Worm (Caenorhabditis elegans) whole organism, late embryonic: ENCODE results near the gene fat-2.

Experiments used
- C08G9.2 ChIP-seq: sonication (generic microtip); optimal IDR thresholded peaks from 2 replicates; lab custom pipeline; 2016; ENCODE audit warnings: mild to moderate bottlenecking, missing genetic modification characterization, moderate library complexity, missing compliant biosample characterization
- K02D7.2 ChIP-seq: sonication (generic microtip); optimal IDR thresholded peaks from 2 replicates; lab custom pipeline; 2017; ENCODE audit warnings: mild to moderate bottlenecking, missing genetic modification characterization, missing compliant biosample characterization
- T23F11.4 ChIP-seq: fragments of 200-800 bp; sonication (Bioruptor generic); optimal IDR thresholded peaks from 2 replicates; lab custom pipeline; 2018; ENCODE audit warnings: mild to moderate bottlenecking, missing genetic modification characterization, missing compliant biosample characterization
- ceh-22 ChIP-seq: sonication (generic microtip); optimal IDR thresholded peaks from 2 replicates; lab custom pipeline; 2017; ENCODE audit warnings: missing biosample characterization, missing genetic modification characterization
- dmd-4 ChIP-seq: sonication (generic microtip); optimal IDR thresholded peaks from 2 replicates; lab custom pipeline; 2016; ENCODE audit warnings: borderline replicate concordance, missing genetic modification characterization, missing compliant biosample characterization
- elt-2 ChIP-seq: sonication (generic microtip); optimal IDR thresholded peaks from 2 replicates; lab custom pipeline; 2016; ENCODE audit warnings: missing genetic modification reagents, missing genetic modification characterization, missing compliant biosample characterization
- hlh-30 ChIP-seq: sonication (generic microtip); optimal IDR thresholded peaks from 2 replicates; lab custom pipeline; 2017; ENCODE audit warnings: antibody characterized with exemption, missing genetic modification characterization, missing compliant biosample characterization; ENCODE audit not compliant: insufficient read depth
- npax-4 ChIP-seq: sonication (generic microtip); optimal IDR thresholded peaks from 2 replicates; lab custom pipeline; 2016; ENCODE audit warnings: missing genetic modification characterization, missing compliant biosample characterization
- sdc-2 ChIP-seq: sonication (generic microtip); optimal IDR thresholded peaks from 2 replicates; lab custom pipeline; 2016; ENCODE audit warnings: missing genotype, missing genetic modification characterization, missing compliant biosample characterization
- unc-55 ChIP-seq: sonication (generic microtip); optimal IDR thresholded peaks from 2 replicates; lab custom pipeline; 2017; ENCODE audit warnings: missing biosample characterization, missing genetic modification reagents, missing genetic modification characterization
- unc-86 ChIP-seq: sonication (generic microtip); optimal IDR thresholded peaks from 2 replicates; lab custom pipeline; 2016; ENCODE audit warnings: missing genetic modification characterization, missing compliant biosample characterization

DNA sequence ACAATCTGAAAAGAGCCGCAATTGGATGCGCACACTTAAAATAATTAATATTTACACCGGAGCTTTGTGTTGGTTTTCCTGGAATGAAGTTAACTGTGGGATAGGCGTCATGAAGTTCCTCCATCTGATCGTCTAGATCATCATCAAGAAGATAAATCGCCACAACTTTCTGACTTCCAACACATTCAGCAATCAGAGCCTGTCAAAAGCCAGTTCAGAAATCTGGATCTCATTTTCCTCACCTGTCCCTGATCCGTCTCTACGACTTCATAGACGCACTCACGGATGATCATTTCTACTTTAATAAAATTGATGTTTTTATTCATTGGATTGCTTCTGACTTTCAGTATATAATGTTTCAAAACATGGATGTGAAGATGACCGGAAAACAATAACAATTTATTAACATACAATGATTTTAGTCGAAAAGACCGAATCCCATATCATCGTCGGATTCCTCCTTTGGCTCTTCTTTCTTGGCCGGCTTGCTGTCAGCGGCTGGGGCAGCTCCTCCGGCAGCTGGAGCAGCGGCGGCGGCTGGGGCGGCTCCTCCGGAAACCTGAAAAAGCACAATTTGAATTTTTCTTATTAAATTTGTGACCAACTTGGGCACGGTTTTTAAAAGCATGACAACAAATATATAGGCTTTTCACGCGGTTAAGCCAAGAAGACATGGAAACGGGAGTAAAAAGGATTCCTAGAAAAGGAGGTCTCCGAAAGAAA lies 45.6 kb downstream of the fat-2 start, which contains the start of gene agt-1:
- no peak for TF ChIP-seq dmd-4
- TF ChIP-seq unc-55 (GFP tag; lab: Kevin White, UChicago), result no peak
- TF ChIP-seq hlh-30 (tag; lab: Kevin White, UChicago), result no peak
- no peak for TF ChIP-seq elt-2
- no peak for TF ChIP-seq K02D7.2 (tag; lab: Kevin White, UChicago)
- no peak for TF ChIP-seq ceh-22 (tag; lab: Kevin White, UChicago)
- TF ChIP-seq sdc-2 (tag; lab: Kevin White, UChicago), result no peak
- no peak for TF ChIP-seq C08G9.2 (tag; lab: Kevin White, UChicago)
- no peak for TF ChIP-seq T23F11.4 (GFP tag; lab: Kevin White, UChicago)
- no peak for TF ChIP-seq unc-86 (tag; lab: Kevin White, UChicago)
- TF ChIP-seq npax-4, result no peak
